Fruit fly (Drosophila melanogaster): ENCODE results near the gene CG45101.
A peak's percentile ranks its signal among the peaks of the same experiment; 100 is the strongest.

CG45101 gene

dm6 chr3L:11107432-11107831 is 42.6 kb downstream of the CG45101 start, which contains the start of gene CG32073 (continued):
- TF ChIP-seq gsb (GFP tag; IDR thresholded peaks at IDR 0.05) (no peak), ATbp (GFP tag; optimal IDR thresholded peaks at IDR 0.05) (peak; percentile 51), ash1 (GFP tag; optimal IDR thresholded peaks at IDR 0.05) (no peak), CG12236 (GFP tag; optimal IDR thresholded peaks at IDR 0.05) (no peak), kay (GFP tag; optimal IDR thresholded peaks at IDR 0.05) (no peak), amos (GFP tag; IDR thresholded peaks at IDR 0.05; ENCODE audit: partially characterized antibody) (no peak), schlank (tag; optimal IDR thresholded peaks at IDR 0.05) (peak; percentile 33), CG6813 (GFP tag; optimal IDR thresholded peaks at IDR 0.05) (peak; percentile 55), br (optimal IDR thresholded peaks at IDR 0.05) (no peak), crp (GFP tag; optimal IDR thresholded peaks at IDR 0.05) (no peak), Fer2 (tag; optimal IDR thresholded peaks at IDR 0.05) (no peak), Sox102F (GFP tag; optimal IDR thresholded peaks at IDR 0.05) (no peak), vvl (GFP tag; IDR thresholded peaks at IDR 0.05) (peak; percentile 36; the same call in 1 of the 2 replicates), Vsx1 (GFP tag; optimal IDR thresholded peaks at IDR 0.05) (peak; percentile 67), wor (GFP tag; IDR thresholded peaks at IDR 0.05) (no peak), CG18599 (GFP tag; optimal IDR thresholded peaks at IDR 0.05) (peak; percentile 75), knrl (GFP tag; IDR thresholded peaks at IDR 0.05; ENCODE audit: partially characterized antibody) (no peak), CG6683 (GFP tag; optimal IDR thresholded peaks at IDR 0.05) (peak; percentile 40), CG18262 (tag; optimal IDR thresholded peaks at IDR 0.05) (peak; percentile 43), ham (GFP tag; IDR thresholded peaks at IDR 0.05) (no peak), p53 (GFP tag; optimal IDR thresholded peaks at IDR 0.05) (no peak), CG12071 (GFP tag; optimal IDR thresholded peaks at IDR 0.05) (peak; percentile 75), twi (tag; optimal IDR thresholded peaks at IDR 0.05) (no peak), CG2712 (tag; optimal IDR thresholded peaks at IDR 0.05) (peak; percentile 44), Awh (GFP tag; IDR thresholded peaks at IDR 0.05) (0 out of 2 replicates have a peak, but pooled peaks have one; percentile 16), Mad (GFP tag; optimal IDR thresholded peaks at IDR 0.05) (no peak), CG10267 (tag; optimal IDR thresholded peaks at IDR 0.05) (peak; percentile 25), ap (GFP tag; IDR thresholded peaks at IDR 0.05) (no peak), lab (GFP tag; optimal IDR thresholded peaks at IDR 0.05) (peak; percentile 75), Meics (GFP tag; optimal IDR thresholded peaks at IDR 0.05) (peak; percentile 17), CG17361 (GFP tag; IDR thresholded peaks at IDR 0.05) (peak; percentile 53; the same call in 2 of the 3 replicates), hbn (GFP tag; IDR thresholded peaks at IDR 0.05; ENCODE audit: partially characterized antibody) (no peak), CG10431 (GFP tag; optimal IDR thresholded peaks at IDR 0.05) (no peak), tap (tag; optimal IDR thresholded peaks at IDR 0.05) (peak; percentile 36), ems (GFP tag; optimal IDR thresholded peaks at IDR 0.05) (no peak), Fer1 (GFP tag; optimal IDR thresholded peaks at IDR 0.05) (peak; percentile 56), Abd-B (GFP tag; optimal IDR thresholded peaks at IDR 0.05) (no peak), MTF-1 (GFP tag; optimal IDR thresholded peaks at IDR 0.05; ENCODE audit: borderline replicate concordance) (no peak), gce (GFP tag; IDR thresholded peaks at IDR 0.05) (no peak), pum (GFP tag; optimal IDR thresholded peaks at IDR 0.05) (no peak), HmgZ (tag; optimal IDR thresholded peaks at IDR 0.05) (no peak), Gsc (GFP tag; IDR thresholded peaks at IDR 0.05) (no peak), CG7271 (tag; optimal IDR thresholded peaks at IDR 0.05) (no peak), CG33213 (GFP tag; optimal IDR thresholded peaks at IDR 0.05) (peak; percentile 34), org-1 (GFP tag; optimal IDR thresholded peaks at IDR 0.05) (peak; percentile 1), cg (GFP tag; optimal IDR thresholded peaks at IDR 0.05) (no peak), ase (GFP tag; IDR thresholded peaks at IDR 0.05) (no peak), Asciz (GFP tag; optimal IDR thresholded peaks at IDR 0.05) (peak; percentile 23), az2 (GFP tag; optimal IDR thresholded peaks at IDR 0.05) (no peak), CG3407 (GFP tag; optimal IDR thresholded peaks at IDR 0.05) (peak; percentile 26), CoRest (tag; optimal IDR thresholded peaks at IDR 0.05) (no peak)

Data from whole organism, embryonic.